Worm (Caenorhabditis elegans) whole organism, L2 larva: Measurements from ENCODE around the gene skr-15.

Experiments used
- C34F6.9 ChIP-seq: fragments of 150-350 bp; optimal IDR thresholded peaks from 2 replicates; lab custom pipeline; 2014; ENCODE audit warnings: missing biosample characterization, missing genetic modification characterization
- F13H6.1 ChIP-seq: sonication (generic microtip); optimal IDR thresholded peaks from 2 replicates; lab custom pipeline; 2016; ENCODE audit warnings: missing genetic modification characterization, missing compliant biosample characterization
- Y55F3AM.14 ChIP-seq: fragments of 200-800 bp; sonication (Bioruptor generic); optimal IDR thresholded peaks from 2 replicates; lab custom pipeline; 2018; ENCODE audit warnings: mild to moderate bottlenecking, missing genetic modification characterization, missing compliant biosample characterization
- alr-1 ChIP-seq: fragments of 150-350 bp; optimal IDR thresholded peaks from 2 replicates; lab custom pipeline; 2014; ENCODE audit warnings: missing biosample characterization, missing genetic modification characterization
- ama-1 ChIP-seq: fragments of 150-350 bp; optimal IDR thresholded peaks from 2 replicates; lab custom pipeline; 2018; ENCODE audit warnings: inconsistent platforms
- blmp-1 ChIP-seq: sonication (generic microtip); optimal IDR thresholded peaks from 2 replicates; lab custom pipeline; 2017; ENCODE audit warnings: missing genetic modification characterization, mild to moderate bottlenecking, missing compliant biosample characterization, antibody characterized with exemption, moderate library complexity; ENCODE audit not compliant: insufficient read depth
- crh-2 ChIP-seq: sonication (generic microtip); optimal IDR thresholded peaks from 2 replicates; lab custom pipeline; 2017; ENCODE audit warnings: missing biosample characterization, missing genetic modification characterization
- dmd-4 ChIP-seq: sonication (generic microtip); optimal IDR thresholded peaks from 2 replicates; lab custom pipeline; 2017; ENCODE audit warnings: missing biosample characterization, missing genetic modification characterization
- elt-1 ChIP-seq: fragments of 150-350 bp; optimal IDR thresholded peaks from 2 replicates; lab custom pipeline; 2014; ENCODE audit warnings: missing biosample characterization, missing genetic modification characterization
- fos-1 ChIP-seq: fragments of 150-350 bp; optimal IDR thresholded peaks from 2 replicates; lab custom pipeline; 2014; ENCODE audit warnings: missing biosample characterization, missing genetic modification characterization
- lin-11 ChIP-seq: fragments of 150-350 bp; sonication (generic microtip); optimal IDR thresholded peaks from 2 replicates; lab custom pipeline; 2014; ENCODE audit warnings: missing biosample characterization, missing genetic modification characterization, inconsistent platforms, mixed read lengths
- lin-13 ChIP-seq: fragments of 150-350 bp; optimal IDR thresholded peaks from 2 replicates; lab custom pipeline; 2014; ENCODE audit warnings: missing biosample characterization, missing genetic modification reagents, missing genetic modification characterization
- lin-39 ChIP-seq: fragments of 150-350 bp; optimal IDR thresholded peaks from 2 replicates; lab custom pipeline; 2014; ENCODE audit warnings: missing biosample characterization, missing genetic modification reagents, missing genetic modification characterization
- mab-5 ChIP-seq: fragments of 150-350 bp; optimal IDR thresholded peaks from 2 replicates; lab custom pipeline; 2014; ENCODE audit warnings: missing biosample characterization, missing genetic modification characterization
- mbf-1 ChIP-seq: sonication (generic microtip); optimal IDR thresholded peaks from 2 replicates; lab custom pipeline; 2017; ENCODE audit warnings: missing biosample characterization, missing genetic modification characterization
- mdl-1 ChIP-seq, 2 experiments: fragments of 150-350 bp in 1 of 2; sonication (generic microtip) in 1 of 2; optimal IDR thresholded peaks; 2 replicates each; lab custom pipeline; 2017; ENCODE audit warnings: missing biosample characterization in 2 of 2, missing genetic modification characterization in 2 of 2
- nhr-10 ChIP-seq: sonication (generic microtip); optimal IDR thresholded peaks from 2 replicates; lab custom pipeline; 2017; ENCODE audit warnings: missing biosample characterization, missing genetic modification characterization
- nhr-11 ChIP-seq: fragments of 150-350 bp; optimal IDR thresholded peaks from 2 replicates; lab custom pipeline; 2014; ENCODE audit warnings: missing biosample characterization, missing genetic modification characterization
- nhr-12 ChIP-seq: fragments of 150-350 bp; optimal IDR thresholded peaks from 2 replicates; lab custom pipeline; 2014; ENCODE audit warnings: missing biosample characterization, missing genetic modification characterization
- nhr-129 ChIP-seq: fragments of 150-350 bp; optimal IDR thresholded peaks from 2 replicates; lab custom pipeline; 2014; ENCODE audit warnings: missing biosample characterization, missing genetic modification characterization
- nhr-21 ChIP-seq: fragments of 150-350 bp; optimal IDR thresholded peaks from 2 replicates; lab custom pipeline; 2014; ENCODE audit warnings: missing biosample characterization, missing genetic modification characterization
- nhr-237 ChIP-seq: fragments of 150-350 bp; optimal IDR thresholded peaks from 2 replicates; lab custom pipeline; 2014; ENCODE audit warnings: missing biosample characterization, missing genetic modification characterization
- nhr-25 ChIP-seq: fragments of 150-350 bp; sonication (generic microtip); optimal IDR thresholded peaks from 3 replicates; lab custom pipeline; 2014; ENCODE audit warnings: missing biosample characterization, missing genetic modification characterization
- nhr-6 ChIP-seq: fragments of 150-350 bp; optimal IDR thresholded peaks from 2 replicates; lab custom pipeline; 2014; ENCODE audit warnings: missing biosample characterization, missing genetic modification characterization
- nhr-77 ChIP-seq: fragments of 150-350 bp; optimal IDR thresholded peaks from 2 replicates; lab custom pipeline; 2014; ENCODE audit warnings: missing biosample characterization, missing genetic modification characterization
- peb-1 ChIP-seq: fragments of 150-350 bp; optimal IDR thresholded peaks from 2 replicates; lab custom pipeline; 2014; ENCODE audit warnings: missing biosample characterization, missing genetic modification characterization
- sem-4 ChIP-seq: fragments of 150-350 bp; optimal IDR thresholded peaks from 2 replicates; lab custom pipeline; 2014; ENCODE audit warnings: missing biosample characterization, missing genetic modification reagents, missing genetic modification characterization
- skn-1 ChIP-seq: sonication (generic microtip); optimal IDR thresholded peaks from 2 replicates; lab custom pipeline; 2017; ENCODE audit warnings: missing biosample characterization, missing genetic modification characterization
- sma-3 ChIP-seq: sonication (generic microtip); optimal IDR thresholded peaks from 2 replicates; lab custom pipeline; 2016; ENCODE audit warnings: missing genetic modification reagents, missing genetic modification characterization, missing compliant biosample characterization
- sma-9 ChIP-seq, 2 experiments: fragments of 150-350 bp in 1 of 2; sonication (generic microtip) in 1 of 2; optimal IDR thresholded peaks; 2 replicates each; lab custom pipeline; 2014 to 2016; ENCODE audit warnings: missing genetic modification characterization in 2 of 2, mild to moderate bottlenecking in 1 of 2, missing biosample characterization in 1 of 2, missing compliant biosample characterization in 1 of 2, missing genetic modification reagents in 1 of 2, moderate library complexity in 1 of 2
- snpc-4 ChIP-seq: fragments of 150-350 bp; optimal IDR thresholded peaks from 2 replicates; lab custom pipeline; 2014; ENCODE audit warnings: missing biosample characterization, missing genetic modification characterization
- zag-1 ChIP-seq: fragments of 150-350 bp; optimal IDR thresholded peaks from 2 replicates; lab custom pipeline; 2014; ENCODE audit warnings: missing biosample characterization, missing genetic modification characterization
- ztf-11 ChIP-seq: sonication (generic microtip); optimal IDR thresholded peaks from 2 replicates; lab custom pipeline; 2017; ENCODE audit warnings: missing biosample characterization, missing genetic modification characterization
- ztf-4 ChIP-seq: fragments of 150-350 bp; optimal IDR thresholded peaks from 2 replicates; lab custom pipeline; 2014; ENCODE audit warnings: missing biosample characterization, missing genetic modification characterization

skr-15 gene

ce11 chrII:3827801-3828200, 3.8 kb downstream of the skr-15 start, which contains the start of gene F54D10.8:
F54D10.8 (minus strand) TSS chrII:3827901.
- TF ChIP-seq F13H6.1 (tag; lab: Kevin White, UChicago) (no peak), nhr-25 (tag; lab: Kevin White, UChicago) (no peak), elt-1 (no peak), nhr-129 (no peak), nhr-11 (tag; lab: Kevin White, UChicago) (no peak), ztf-11 (tag; lab: Kevin White, UChicago) (no peak), C34F6.9 (tag; lab: Kevin White, UChicago) (no peak), lin-11 (tag; lab: Kevin White, UChicago) (no peak), nhr-77 (tag; lab: Kevin White, UChicago) (no peak), alr-1 (no peak), mdl-1 (tag; optimal IDR thresholded peaks at IDR 0.05; lab: Kevin White, UChicago) (no peak), nhr-10 (tag; lab: Kevin White, UChicago) (no peak), nhr-12 (tag; lab: Kevin White, UChicago) (no peak), sma-3 (GFP tag; lab: Kevin White, UChicago) (no peak), mab-5 (no peak), nhr-21 (tag; lab: Kevin White, UChicago) (no peak), snpc-4 (no peak), ama-1 (lab: Kevin White, UChicago) (no peak)
- TF ChIP-seq, all 48 proteins: peak for 0

- TF ChIP-seq dmd-4 (tag; lab: Kevin White, UChicago) (no peak), lin-39 (tag; lab: Kevin White, UChicago) (no peak), sma-9 (GFP tag; optimal IDR thresholded peaks at IDR 0.05; lab: Kevin White, UChicago) (no peak), sma-9 (tag; optimal IDR thresholded peaks at IDR 0.05; lab: Kevin White, UChicago) (no peak)
Observed at ce11 chrII:3829623-3830022, 5.7 kb downstream of the skr-15 start.

- TF ChIP-seq mdl-1 (tag; optimal IDR thresholded peaks at IDR 0.05; lab: Kevin White, UChicago) (no peak), C34F6.9 (tag; lab: Kevin White, UChicago) (no peak), sma-9 (GFP tag; optimal IDR thresholded peaks at IDR 0.05; lab: Kevin White, UChicago) (no peak), sma-9 (tag; optimal IDR thresholded peaks at IDR 0.05; lab: Kevin White, UChicago) (no peak), crh-2 (tag; lab: Kevin White, UChicago) (no peak), snpc-4 (no peak), ztf-4 (tag; lab: Kevin White, UChicago) (no peak), fos-1 (tag; lab: Kevin White, UChicago) (no peak), nhr-77 (tag; lab: Kevin White, UChicago) (no peak), blmp-1 (no peak), mbf-1 (tag; lab: Kevin White, UChicago) (no peak), sem-4 (tag; lab: Kevin White, UChicago) (no peak), nhr-6 (tag; lab: Kevin White, UChicago) (no peak), nhr-237 (tag; lab: Kevin White, UChicago) (no peak), skn-1 (tag; lab: Kevin White, UChicago) (no peak), peb-1 (no peak), lin-13 (GFP tag; lab: Kevin White, UChicago) (no peak), nhr-12 (tag; lab: Kevin White, UChicago) (no peak)
- TF ChIP-seq, all 48 proteins: peak for 0
Observed at ce11 chrII:3832383-3832782, 8.4 kb downstream of the skr-15 start, which contains the start of gene F54D10.9. F54D10.9 (minus strand) TSS chrII:3832483.

ce11 chrII:3835915-3836314, 12.0 kb downstream of the skr-15 start, which contains the start of gene oac-4:
oac-4 (minus strand) TSS chrII:3836015.
- TF ChIP-seq nhr-129, result no peak
- no peak for TF ChIP-seq Y55F3AM.14
- TF ChIP-seq F13H6.1 (tag; lab: Kevin White, UChicago), result no peak

- no peak for TF ChIP-seq zag-1 (tag; lab: Kevin White, UChicago)
- no peak for TF ChIP-seq sem-4 (tag; lab: Kevin White, UChicago)
- no peak for TF ChIP-seq mbf-1 (tag; lab: Kevin White, UChicago)
- no peak for TF ChIP-seq ztf-4 (tag; lab: Kevin White, UChicago)
- no peak for TF ChIP-seq nhr-21 (tag; lab: Kevin White, UChicago)
- no peak for TF ChIP-seq nhr-129
- TF ChIP-seq, all 48 proteins: peak for 0
Observed at ce11 chrII:3839562-3839961, 15.6 kb downstream of the skr-15 start, which contains the start of gene C17A2.4. C17A2.4 (plus strand) TSS chrII:3839862.
